Worm (Caenorhabditis elegans): Measurements from ENCODE around the gene R102.3.
"Not testable (repeated sequence)": the region's sequence is repeated elsewhere in the genome, so short reads cannot be mapped to it uniquely, and the experiment has no call there.

DNA sequence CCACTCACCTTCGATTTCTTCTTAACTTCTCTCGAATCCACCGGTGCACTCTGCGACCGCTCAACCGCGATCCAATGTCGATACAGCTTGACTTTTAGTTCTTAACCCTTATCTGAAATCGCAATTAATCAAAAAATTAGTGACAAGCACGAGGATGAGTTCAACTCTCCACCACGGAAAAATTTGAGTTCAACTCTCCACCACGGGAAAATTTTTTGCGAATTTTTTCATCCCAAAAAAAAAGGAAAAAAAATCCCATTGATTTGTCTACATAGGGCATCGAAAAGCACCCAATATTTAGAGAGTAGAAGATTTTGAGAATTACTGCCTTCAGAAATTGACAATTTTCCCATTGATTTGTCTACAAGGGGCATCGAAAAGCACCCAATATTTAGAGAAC is 35.3 kb upstream of the R102.3 start, which contains the start of gene glb-19:
- not testable (repeated sequence) for TF ChIP-seq klf-2 (GFP tag; conservative IDR thresholded peaks at IDR 0.05); flt-1 (GFP tag; IDR thresholded peaks at IDR 0.05); tab-1 (GFP tag; IDR thresholded peaks at IDR 0.05); ref-1 (GFP tag; conservative IDR thresholded peaks at IDR 0.05)

Data from whole organism, midembryonic.